Worm (Caenorhabditis elegans): ENCODE results near the gene ZC412.3.

DNA sequence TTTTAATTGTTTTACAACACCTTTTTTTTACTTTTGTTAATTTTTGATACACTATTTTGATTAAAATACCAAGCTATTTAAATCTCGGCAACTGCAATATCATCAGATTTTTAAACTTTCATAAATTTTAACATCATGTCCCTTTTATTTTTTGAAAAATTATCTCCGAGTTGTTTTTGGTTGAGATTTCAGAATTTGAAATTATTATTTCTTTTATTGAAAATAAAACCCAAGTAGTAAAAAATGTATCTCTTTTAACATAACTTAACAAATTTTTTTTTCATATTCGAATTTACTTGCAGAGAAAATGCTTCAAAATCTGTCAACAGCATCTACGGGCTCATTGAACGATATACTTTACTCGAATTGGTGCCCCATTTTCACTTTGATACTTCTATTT, 44.3 kb upstream of the ZC412.3 start, which contains the start of gene H12D21.11:
- TF ChIP-seq ztf-11 (tag; optimal IDR thresholded peaks at IDR 0.05), result no peak
- TF ChIP-seq unc-39 (tag; optimal IDR thresholded peaks at IDR 0.05), result no peak
- no peak for TF ChIP-seq R02D3.7 (tag; optimal IDR thresholded peaks at IDR 0.05)
- no peak for TF ChIP-seq lin-39 (tag; optimal IDR thresholded peaks at IDR 0.05)
- TF ChIP-seq unc-62 (GFP tag; optimal IDR thresholded peaks at IDR 0.05), result no peak
- no peak for TF ChIP-seq hmg-11 (tag; optimal IDR thresholded peaks at IDR 0.05)
- no peak for TF ChIP-seq nhr-77 (tag; optimal IDR thresholded peaks at IDR 0.05)
- no peak for TF ChIP-seq nhr-11 (tag; optimal IDR thresholded peaks at IDR 0.05)
- TF ChIP-seq daf-12 (tag; optimal IDR thresholded peaks at IDR 0.05), result no peak
- no peak for TF ChIP-seq jun-1 (tag; optimal IDR thresholded peaks at IDR 0.05)
- no peak for TF ChIP-seq aly-2 (tag; optimal IDR thresholded peaks at IDR 0.05)
- no peak for TF ChIP-seq ZK546.5 (tag; optimal IDR thresholded peaks at IDR 0.05)
- TF ChIP-seq mdl-1 (tag; optimal IDR thresholded peaks at IDR 0.05), result no peak
- TF ChIP-seq elt-3 (tag; optimal IDR thresholded peaks at IDR 0.05), result no peak

Data from whole organism, L3 larva.